Worm (Caenorhabditis elegans) whole organism, L2 larva: ENCODE results near the gene srh-18.

Experiments
- C34F6.9 ChIP-seq: fragments of 150-350 bp; optimal IDR thresholded peaks from 2 replicates; lab custom pipeline; 2014; ENCODE audit warnings: missing biosample characterization, missing genetic modification characterization
- F13H6.1 ChIP-seq: sonication (generic microtip); optimal IDR thresholded peaks from 2 replicates; lab custom pipeline; 2016; ENCODE audit warnings: missing genetic modification characterization, missing compliant biosample characterization
- R02D3.7 ChIP-seq: fragments of 150-350 bp; optimal IDR thresholded peaks from 2 replicates; lab custom pipeline; 2014; ENCODE audit warnings: missing biosample characterization, missing genetic modification characterization
- Y55F3AM.14 ChIP-seq: fragments of 200-800 bp; sonication (Bioruptor generic); optimal IDR thresholded peaks from 2 replicates; lab custom pipeline; 2018; ENCODE audit warnings: mild to moderate bottlenecking, missing genetic modification characterization, missing compliant biosample characterization
- ZK546.5 ChIP-seq: sonication (generic microtip); optimal IDR thresholded peaks from 2 replicates; lab custom pipeline; 2017; ENCODE audit warnings: missing biosample characterization, missing genetic modification characterization
- alr-1 ChIP-seq: fragments of 150-350 bp; optimal IDR thresholded peaks from 2 replicates; lab custom pipeline; 2014; ENCODE audit warnings: missing biosample characterization, missing genetic modification characterization
- aly-2 ChIP-seq: fragments of 150-350 bp; optimal IDR thresholded peaks from 2 replicates; lab custom pipeline; 2014; ENCODE audit warnings: missing biosample characterization, missing genetic modification characterization
- ama-1 ChIP-seq: fragments of 150-350 bp; optimal IDR thresholded peaks from 2 replicates; lab custom pipeline; 2018; ENCODE audit warnings: inconsistent platforms
- blmp-1 ChIP-seq: sonication (generic microtip); optimal IDR thresholded peaks from 2 replicates; lab custom pipeline; 2017; ENCODE audit warnings: missing genetic modification characterization, mild to moderate bottlenecking, missing compliant biosample characterization, antibody characterized with exemption, moderate library complexity; ENCODE audit not compliant: insufficient read depth
- ceh-16 ChIP-seq: fragments of 150-350 bp; optimal IDR thresholded peaks from 2 replicates; lab custom pipeline; 2014; ENCODE audit warnings: missing biosample characterization, missing genetic modification characterization
- ceh-82 ChIP-seq: fragments of 150-350 bp; optimal IDR thresholded peaks from 2 replicates; lab custom pipeline; 2014; ENCODE audit warnings: missing biosample characterization, missing genetic modification characterization
- crh-2 ChIP-seq: sonication (generic microtip); optimal IDR thresholded peaks from 2 replicates; lab custom pipeline; 2017; ENCODE audit warnings: missing biosample characterization, missing genetic modification characterization
- dmd-4 ChIP-seq: sonication (generic microtip); optimal IDR thresholded peaks from 2 replicates; lab custom pipeline; 2017; ENCODE audit warnings: missing biosample characterization, missing genetic modification characterization
- egl-27 ChIP-seq: sonication (generic microtip); optimal IDR thresholded peaks from 3 replicates; lab custom pipeline; 2017; ENCODE audit warnings: missing biosample characterization, missing genetic modification reagents, missing genetic modification characterization
- elt-1 ChIP-seq: fragments of 150-350 bp; optimal IDR thresholded peaks from 2 replicates; lab custom pipeline; 2014; ENCODE audit warnings: missing biosample characterization, missing genetic modification characterization
- elt-3 ChIP-seq: sonication (generic microtip); optimal IDR thresholded peaks from 2 replicates; lab custom pipeline; 2017; ENCODE audit warnings: missing biosample characterization, missing genetic modification characterization
- fos-1 ChIP-seq: fragments of 150-350 bp; optimal IDR thresholded peaks from 2 replicates; lab custom pipeline; 2014; ENCODE audit warnings: missing biosample characterization, missing genetic modification characterization
- gmeb-1 ChIP-seq: fragments of 150-350 bp; optimal IDR thresholded peaks from 2 replicates; lab custom pipeline; 2014; ENCODE audit warnings: missing biosample characterization, missing genetic modification characterization
- lin-11 ChIP-seq: fragments of 150-350 bp; sonication (generic microtip); optimal IDR thresholded peaks from 2 replicates; lab custom pipeline; 2014; ENCODE audit warnings: missing biosample characterization, missing genetic modification characterization, inconsistent platforms, mixed read lengths
- lin-13 ChIP-seq: fragments of 150-350 bp; optimal IDR thresholded peaks from 2 replicates; lab custom pipeline; 2014; ENCODE audit warnings: missing biosample characterization, missing genetic modification reagents, missing genetic modification characterization
- lin-39 ChIP-seq: fragments of 150-350 bp; optimal IDR thresholded peaks from 2 replicates; lab custom pipeline; 2014; ENCODE audit warnings: missing biosample characterization, missing genetic modification reagents, missing genetic modification characterization
- lsy-2 ChIP-seq, 2 experiments: fragments of 150-350 bp in 1 of 2; sonication (generic microtip) in 1 of 2; optimal IDR thresholded peaks; 2 replicates each; lab custom pipeline; 2014 to 2017; ENCODE audit warnings: missing biosample characterization in 2 of 2, missing genetic modification characterization in 2 of 2
- mab-5 ChIP-seq: fragments of 150-350 bp; optimal IDR thresholded peaks from 2 replicates; lab custom pipeline; 2014; ENCODE audit warnings: missing biosample characterization, missing genetic modification characterization
- mbf-1 ChIP-seq: sonication (generic microtip); optimal IDR thresholded peaks from 2 replicates; lab custom pipeline; 2017; ENCODE audit warnings: missing biosample characterization, missing genetic modification characterization
- mdl-1 ChIP-seq, 2 experiments: fragments of 150-350 bp in 1 of 2; sonication (generic microtip) in 1 of 2; optimal IDR thresholded peaks; 2 replicates each; lab custom pipeline; 2017; ENCODE audit warnings: missing biosample characterization in 2 of 2, missing genetic modification characterization in 2 of 2
- nhr-10 ChIP-seq: sonication (generic microtip); optimal IDR thresholded peaks from 2 replicates; lab custom pipeline; 2017; ENCODE audit warnings: missing biosample characterization, missing genetic modification characterization
- nhr-11 ChIP-seq: fragments of 150-350 bp; optimal IDR thresholded peaks from 2 replicates; lab custom pipeline; 2014; ENCODE audit warnings: missing biosample characterization, missing genetic modification characterization
- nhr-12 ChIP-seq: fragments of 150-350 bp; optimal IDR thresholded peaks from 2 replicates; lab custom pipeline; 2014; ENCODE audit warnings: missing biosample characterization, missing genetic modification characterization
- nhr-129 ChIP-seq: fragments of 150-350 bp; optimal IDR thresholded peaks from 2 replicates; lab custom pipeline; 2014; ENCODE audit warnings: missing biosample characterization, missing genetic modification characterization
- nhr-21 ChIP-seq: fragments of 150-350 bp; optimal IDR thresholded peaks from 2 replicates; lab custom pipeline; 2014; ENCODE audit warnings: missing biosample characterization, missing genetic modification characterization
- nhr-23 ChIP-seq: fragments of 150-350 bp; optimal IDR thresholded peaks from 2 replicates; lab custom pipeline; 2014; ENCODE audit warnings: missing biosample characterization, missing genetic modification reagents, missing genetic modification characterization
- nhr-237 ChIP-seq: fragments of 150-350 bp; optimal IDR thresholded peaks from 2 replicates; lab custom pipeline; 2014; ENCODE audit warnings: missing biosample characterization, missing genetic modification characterization
- nhr-25 ChIP-seq: fragments of 150-350 bp; sonication (generic microtip); optimal IDR thresholded peaks from 3 replicates; lab custom pipeline; 2014; ENCODE audit warnings: missing biosample characterization, missing genetic modification characterization
- nhr-6 ChIP-seq: fragments of 150-350 bp; optimal IDR thresholded peaks from 2 replicates; lab custom pipeline; 2014; ENCODE audit warnings: missing biosample characterization, missing genetic modification characterization
- nhr-77 ChIP-seq: fragments of 150-350 bp; optimal IDR thresholded peaks from 2 replicates; lab custom pipeline; 2014; ENCODE audit warnings: missing biosample characterization, missing genetic modification characterization
- peb-1 ChIP-seq: fragments of 150-350 bp; optimal IDR thresholded peaks from 2 replicates; lab custom pipeline; 2014; ENCODE audit warnings: missing biosample characterization, missing genetic modification characterization
- sem-4 ChIP-seq: fragments of 150-350 bp; optimal IDR thresholded peaks from 2 replicates; lab custom pipeline; 2014; ENCODE audit warnings: missing biosample characterization, missing genetic modification reagents, missing genetic modification characterization
- skn-1 ChIP-seq: sonication (generic microtip); optimal IDR thresholded peaks from 2 replicates; lab custom pipeline; 2017; ENCODE audit warnings: missing biosample characterization, missing genetic modification characterization
- sma-3 ChIP-seq: sonication (generic microtip); optimal IDR thresholded peaks from 2 replicates; lab custom pipeline; 2016; ENCODE audit warnings: missing genetic modification reagents, missing genetic modification characterization, missing compliant biosample characterization
- sma-9 ChIP-seq, 2 experiments: fragments of 150-350 bp in 1 of 2; sonication (generic microtip) in 1 of 2; optimal IDR thresholded peaks; 2 replicates each; lab custom pipeline; 2014 to 2016; ENCODE audit warnings: missing genetic modification characterization in 2 of 2, mild to moderate bottlenecking in 1 of 2, missing biosample characterization in 1 of 2, missing compliant biosample characterization in 1 of 2, missing genetic modification reagents in 1 of 2, moderate library complexity in 1 of 2
- snpc-4 ChIP-seq: fragments of 150-350 bp; optimal IDR thresholded peaks from 2 replicates; lab custom pipeline; 2014; ENCODE audit warnings: missing biosample characterization, missing genetic modification characterization
- unc-39 ChIP-seq: fragments of 150-350 bp; optimal IDR thresholded peaks from 2 replicates; lab custom pipeline; 2014; ENCODE audit warnings: missing biosample characterization, missing genetic modification characterization
- unc-55 ChIP-seq: fragments of 150-350 bp; sonication (generic microtip); optimal IDR thresholded peaks from 3 replicates; lab custom pipeline; 2014; ENCODE audit warnings: missing biosample characterization, missing genetic modification reagents, missing genetic modification characterization
- unc-62 ChIP-seq: fragments of 150-350 bp; optimal IDR thresholded peaks from 2 replicates; lab custom pipeline; 2014; ENCODE audit warnings: missing biosample characterization, missing genetic modification reagents, missing genetic modification characterization
- zag-1 ChIP-seq: fragments of 150-350 bp; optimal IDR thresholded peaks from 2 replicates; lab custom pipeline; 2014; ENCODE audit warnings: missing biosample characterization, missing genetic modification characterization
- ztf-1 ChIP-seq: fragments of 200-800 bp; sonication (Bioruptor generic); conservative IDR thresholded peaks from 2 replicates; pipeline ENCODE4 v1.3.6; 2022; ENCODE audit warnings: missing genetic modification characterization, missing compliant biosample characterization
- ztf-11 ChIP-seq: sonication (generic microtip); optimal IDR thresholded peaks from 2 replicates; lab custom pipeline; 2017; ENCODE audit warnings: missing biosample characterization, missing genetic modification characterization
- ztf-4 ChIP-seq: fragments of 150-350 bp; optimal IDR thresholded peaks from 2 replicates; lab custom pipeline; 2014; ENCODE audit warnings: missing biosample characterization, missing genetic modification characterization

The srh-18 gene

ce11 chrV:13317911-13318502 is at the start of gene srh-18, which contains the start of gene col-161:
TSS of gene srh-18 (plus strand) at chrV:13318452.
TSS of gene col-161 (minus strand) at chrV:13318011.
- no peak for TF ChIP-seq unc-39
- TF ChIP-seq C34F6.9 (tag; lab: Kevin White, UChicago) = no peak
- no peak for TF ChIP-seq Y55F3AM.14
- no peak for TF ChIP-seq ama-1 (lab: Kevin White, UChicago)

DNA sequence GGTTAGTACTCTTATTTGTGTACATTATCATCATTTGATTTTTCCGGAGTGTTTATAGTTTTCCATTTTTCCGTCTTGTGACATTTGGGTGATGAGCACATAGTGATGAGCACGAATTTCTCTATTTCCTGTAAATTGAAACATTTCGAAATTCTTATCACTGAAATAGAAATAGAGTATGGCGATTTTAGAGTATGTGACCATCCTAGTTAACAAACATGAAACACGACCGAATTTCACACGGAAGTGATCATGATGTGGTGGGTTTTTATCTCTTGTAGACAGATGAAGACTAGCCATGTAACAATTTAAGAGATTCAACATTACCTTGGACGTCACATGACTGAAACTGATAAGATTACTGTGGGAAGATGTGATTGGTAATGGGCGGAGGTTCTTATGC is 49.0 kb upstream of the srh-18 start:
- no peak for TF ChIP-seq ztf-1 (GFP tag; lab: Robert Waterston, UW)
- TF ChIP-seq nhr-129 (tag; lab: Kevin White, UChicago) = peak; percentile 39
- TF ChIP-seq gmeb-1 = peak; percentile 44
- peak; percentile 90 for TF ChIP-seq fos-1 (tag; lab: Kevin White, UChicago)
- TF ChIP-seq Y55F3AM.14 = no peak
- TF ChIP-seq ama-1 (lab: Kevin White, UChicago) = no peak
- TF ChIP-seq sma-9 (GFP tag; optimal IDR thresholded peaks at IDR 0.05; lab: Kevin White, UChicago) = peak; percentile 59
- no peak for TF ChIP-seq sma-9 (tag; optimal IDR thresholded peaks at IDR 0.05; lab: Kevin White, UChicago)
- TF ChIP-seq ztf-4 (tag; lab: Kevin White, UChicago) = no peak
- TF ChIP-seq alr-1 (tag; lab: Kevin White, UChicago) = no peak
- no peak for TF ChIP-seq unc-55 (GFP tag; lab: Kevin White, UChicago)
- no peak for TF ChIP-seq egl-27 (tag; lab: Kevin White, UChicago)
- TF ChIP-seq nhr-237 (tag; lab: Kevin White, UChicago) = no peak
- TF ChIP-seq C34F6.9 (tag; lab: Kevin White, UChicago) = no peak
- no peak for TF ChIP-seq nhr-11
- peak; percentile 40 for TF ChIP-seq skn-1
- TF ChIP-seq mab-5 (tag; lab: Kevin White, UChicago) = no peak
- TF ChIP-seq mbf-1 (tag; lab: Kevin White, UChicago) = no peak
- no peak for TF ChIP-seq lin-39 (tag; lab: Kevin White, UChicago)
- TF ChIP-seq peb-1 (tag; lab: Kevin White, UChicago) = no peak
- TF ChIP-seq nhr-10 (tag; lab: Kevin White, UChicago) = no peak
- no peak for TF ChIP-seq dmd-4
- peak; percentile 69 for TF ChIP-seq sma-3
- TF ChIP-seq F13H6.1 (tag; lab: Kevin White, UChicago) = peak; percentile 72
- TF ChIP-seq elt-1 (tag; lab: Kevin White, UChicago) = no peak
- no peak for TF ChIP-seq mdl-1 (tag; optimal IDR thresholded peaks at IDR 0.05; lab: Kevin White, UChicago)
- no peak for TF ChIP-seq blmp-1
- no peak for TF ChIP-seq lin-11
- TF ChIP-seq unc-62 (GFP tag; lab: Kevin White, UChicago) = no peak
- TF ChIP-seq nhr-23 (tag; lab: Kevin White, UChicago) = no peak
- no peak for TF ChIP-seq snpc-4
- TF ChIP-seq lin-13 (GFP tag; lab: Kevin White, UChicago) = no peak
- no peak for TF ChIP-seq ceh-82 (tag; lab: Kevin White, UChicago)
- TF ChIP-seq ztf-11 (tag; lab: Kevin White, UChicago) = no peak
- TF ChIP-seq aly-2 (tag; lab: Kevin White, UChicago) = no peak
- no peak for TF ChIP-seq sem-4 (tag; lab: Kevin White, UChicago)
- TF ChIP-seq nhr-77 (tag; lab: Kevin White, UChicago) = no peak
- no peak for TF ChIP-seq nhr-25 (tag; lab: Kevin White, UChicago)
- peak; percentile 56 for TF ChIP-seq crh-2 (tag; lab: Kevin White, UChicago)
- TF ChIP-seq ZK546.5 (tag; lab: Kevin White, UChicago) = no peak
- TF ChIP-seq unc-39 = no peak
- no peak for TF ChIP-seq nhr-12 (tag; lab: Kevin White, UChicago)
- no peak for TF ChIP-seq nhr-21 (tag; lab: Kevin White, UChicago)
- TF ChIP-seq lsy-2 (tag; optimal IDR thresholded peaks at IDR 0.05; lab: Kevin White, UChicago) = peak in 1 of 2 experiments; percentile 37
- no peak for TF ChIP-seq elt-3
- TF ChIP-seq ceh-16 (tag; lab: Kevin White, UChicago) = no peak
- TF ChIP-seq R02D3.7 (tag; lab: Kevin White, UChicago) = no peak
- TF ChIP-seq nhr-6 = no peak
- TF ChIP-seq zag-1 (tag; lab: Kevin White, UChicago) = no peak
- TF ChIP-seq, all 48 proteins: peak for 9
